Fruit fly (Drosophila melanogaster) S2 (cell line): ENCODE measurements around the gene ppk17.

Source experiments
- CG8478 ChIP-seq: fragments of >200 bp; optimal IDR thresholded peaks from 2 replicates; lab custom pipeline; 2018
- CTCF ChIP-seq, 2 experiments: fragments of >200 bp; optimal IDR thresholded peaks; 2 replicates each; lab custom pipeline; 2018

Gene ppk17

dm6 chr2L:16720707-16721700 is 39.4 kb downstream of the ppk17 start:
- TF ChIP-seq CG8478 (lab: Kevin White, UChicago) = no peak
- no peak for TF ChIP-seq CTCF (optimal IDR thresholded peaks at IDR 0.05; lab: Kevin White, UChicago)

dm6 chr2L:16719643-16720515 is 40.5 kb downstream of the ppk17 start, which contains the start of gene Cyt-c-p:
Gene Cyt-c-p (plus strand): TSS chr2L:16719932.
- TF ChIP-seq CG8478 (lab: Kevin White, UChicago) = no peak
- TF ChIP-seq CTCF (optimal IDR thresholded peaks at IDR 0.05; lab: Kevin White, UChicago) = no peak

dm6 chr2L:16718446-16719173 is 41.7 kb downstream of the ppk17 start:
- TF ChIP-seq CTCF (optimal IDR thresholded peaks at IDR 0.05; lab: Kevin White, UChicago) (no peak), CG8478 (lab: Kevin White, UChicago) (no peak)

- no peak for TF ChIP-seq CG8478 (lab: Kevin White, UChicago)
- TF ChIP-seq CTCF (optimal IDR thresholded peaks at IDR 0.05; lab: Kevin White, UChicago) = no peak
These were observed 43.6 kb downstream of the ppk17 start for dm6 chr2L:16716771-16717170.

dm6 chr2L:16715841-16716701 is 44.3 kb downstream of the ppk17 start, which contains the start of the genes Cyt-c-d and CG31808:
Gene Cyt-c-d (plus strand): TSS chr2L:16715891.
Gene CG31808 (minus strand): TSS chr2L:16716195.
- TF ChIP-seq CG8478 (lab: Kevin White, UChicago) (no peak), CTCF (optimal IDR thresholded peaks at IDR 0.05; lab: Kevin White, UChicago) (no peak)

- TF ChIP-seq CTCF (optimal IDR thresholded peaks at IDR 0.05; lab: Kevin White, UChicago) = no peak
- TF ChIP-seq CG8478 (lab: Kevin White, UChicago) = no peak
These were observed 45.1 kb downstream of the ppk17 start for dm6 chr2L:16715133-16715833.

dm6 chr2L:16713929-16714328 is 46.4 kb downstream of the ppk17 start:
- TF ChIP-seq CG8478 (lab: Kevin White, UChicago) (no peak), CTCF (optimal IDR thresholded peaks at IDR 0.05; lab: Kevin White, UChicago) (no peak)

- no peak for TF ChIP-seq CG8478 (lab: Kevin White, UChicago)
- no peak for TF ChIP-seq CTCF (optimal IDR thresholded peaks at IDR 0.05; lab: Kevin White, UChicago)
These were observed 48.5 kb downstream of the ppk17 start for dm6 chr2L:16711891-16712290.

dm6 chr2L:16710677-16711076 is 49.7 kb downstream of the ppk17 start:
- TF ChIP-seq CTCF (optimal IDR thresholded peaks at IDR 0.05; lab: Kevin White, UChicago) (no peak), CG8478 (lab: Kevin White, UChicago) (no peak)

dm6 chr2L:16710234-16710633 is 50.1 kb downstream of the ppk17 start:
- TF ChIP-seq CG8478 (lab: Kevin White, UChicago) = no peak
- no peak for TF ChIP-seq CTCF (optimal IDR thresholded peaks at IDR 0.05; lab: Kevin White, UChicago)

- TF ChIP-seq CG8478 (lab: Kevin White, UChicago) = no peak
- TF ChIP-seq CTCF (optimal IDR thresholded peaks at IDR 0.05; lab: Kevin White, UChicago) = no peak
These were observed 50.7 kb downstream of the ppk17 start for dm6 chr2L:16709693-16710092.
